Fruit fly (Drosophila melanogaster): ENCODE results near the gene CG8927.

Gene CG8927

dm6 chr3R:16223252-16224037, 42.6 kb downstream of the CG8927 start (continued):
- TF ChIP-seq CG3407 (GFP tag; optimal IDR thresholded peaks at IDR 0.05), result no peak
- TF ChIP-seq Hr3 (GFP tag; optimal IDR thresholded peaks at IDR 0.05), result peak; percentile 28
- TF ChIP-seq Doc3 (GFP tag; IDR thresholded peaks at IDR 0.05; ENCODE audit: partially characterized antibody), result no peak
- no peak for TF ChIP-seq H2.0 (GFP tag; IDR thresholded peaks at IDR 0.05)
- TF ChIP-seq CG43689 (GFP tag; IDR thresholded peaks at IDR 0.05), result no peak
- peak in 1 of 2 experiments; percentile 42 for TF ChIP-seq bsh (GFP tag; optimal IDR thresholded peaks at IDR 0.05)

dm6 chr3R:16224415-16225165, 43.8 kb downstream of the CG8927 start:
- TF ChIP-seq Dbx (GFP tag; IDR thresholded peaks at IDR 0.05) (no peak), CG13624 (GFP tag; optimal IDR thresholded peaks at IDR 0.05) (peak; percentile 98), Pdp1 (GFP tag; optimal IDR thresholded peaks at IDR 0.05) (peak; percentile 93 to 97), ttk (GFP tag; IDR thresholded peaks at IDR 0.05) (no peak), CG13123 (GFP tag; optimal IDR thresholded peaks at IDR 0.05) (peak; percentile 95), CG4730 (GFP tag; IDR thresholded peaks at IDR 0.05) (no peak), CG9817 (tag; optimal IDR thresholded peaks at IDR 0.05) (peak; percentile 93), CG4854 (GFP tag; optimal IDR thresholded peaks at IDR 0.05) (peak; percentile 97), CG4328 (GFP tag; optimal IDR thresholded peaks at IDR 0.05) (peak; percentile 71), odd (GFP tag; optimal IDR thresholded peaks at IDR 0.05) (peak; percentile 96), CG5180 (GFP tag; optimal IDR thresholded peaks at IDR 0.05) (peak; percentile 91), zf30C (GFP tag; optimal IDR thresholded peaks at IDR 0.05) (peak; percentile 82), lola (GFP tag; optimal IDR thresholded peaks at IDR 0.05) (peak in 1 of 3 experiments; percentile 98), bcd (GFP tag; optimal IDR thresholded peaks at IDR 0.05) (peak; percentile 98), CG1647 (GFP tag; optimal IDR thresholded peaks at IDR 0.05) (peak; percentile 96), CG4707 (GFP tag; optimal IDR thresholded peaks at IDR 0.05) (peak; percentile 93), CG10321 (GFP tag; IDR thresholded peaks at IDR 0.05) (no peak), oc (tag; optimal IDR thresholded peaks at IDR 0.05) (peak; percentile 99), Atf6 (GFP tag; IDR thresholded peaks at IDR 0.05) (no peak), usp (GFP tag; optimal IDR thresholded peaks at IDR 0.05) (no peak), en (GFP tag; optimal IDR thresholded peaks at IDR 0.05) (peak; percentile 96), ara (GFP tag; IDR thresholded peaks at IDR 0.05) (no peak), tin (GFP tag; optimal IDR thresholded peaks at IDR 0.05) (peak; percentile 98), CG30431 (GFP tag; optimal IDR thresholded peaks at IDR 0.05) (peak; percentile 91), CG8944 (GFP tag; optimal IDR thresholded peaks at IDR 0.05) (peak; percentile 97), CG2129 (GFP tag; IDR thresholded peaks at IDR 0.05; ENCODE audit: partially characterized antibody) (no peak), CG16815 (GFP tag; optimal IDR thresholded peaks at IDR 0.05) (peak; percentile 89), CG31365 (tag; optimal IDR thresholded peaks at IDR 0.05) (peak; percentile 84), Asciz (GFP tag; optimal IDR thresholded peaks at IDR 0.05) (peak; percentile 98), CG1603 (tag; optimal IDR thresholded peaks at IDR 0.05) (peak; percentile 90), Deaf1 (tag; optimal IDR thresholded peaks at IDR 0.05) (peak; percentile 96), tna (GFP tag; IDR thresholded peaks at IDR 0.05; ENCODE audit: partially characterized antibody) (no peak), sens (GFP tag) (peak; percentile 100), gt (GFP tag; IDR thresholded peaks at IDR 0.05) (no peak), inv (GFP tag; IDR thresholded peaks at IDR 0.05; ENCODE audit: partially characterized antibody) (no peak), CG3163 (GFP tag; optimal IDR thresholded peaks at IDR 0.05) (peak; percentile 90), p53 (GFP tag; optimal IDR thresholded peaks at IDR 0.05) (peak; percentile 93), E2f1 (GFP tag; IDR thresholded peaks at IDR 0.05) (no peak), cg (GFP tag; optimal IDR thresholded peaks at IDR 0.05) (peak; percentile 91), HHEX (GFP tag; optimal IDR thresholded peaks at IDR 0.05) (peak; percentile 97)
